Worm (Caenorhabditis elegans) whole organism, L4 larva: ENCODE measurements around the gene nhr-31.

Experiments used
- D1046.2 ChIP-seq: fragments of 200-800 bp; sonication (Bioruptor generic); IDR thresholded peaks from 2 replicates; pipeline ENCODE4 v1.3.6; 2022; ENCODE audit warnings: missing genetic modification characterization, missing compliant biosample characterization
- F37D6.2 ChIP-seq: sonication (generic microtip); optimal IDR thresholded peaks from 2 replicates; lab custom pipeline; 2016; ENCODE audit warnings: mild to moderate bottlenecking, missing genetic modification characterization, missing compliant biosample characterization
- R02D3.7 ChIP-seq: fragments of 150-350 bp; sonication (generic microtip); optimal IDR thresholded peaks from 3 replicates; lab custom pipeline; 2014; ENCODE audit warnings: missing biosample characterization, missing genetic modification characterization
- T20F7.1 ChIP-seq: fragments of 200-800 bp; sonication (Bioruptor generic); optimal IDR thresholded peaks from 2 replicates; lab custom pipeline; 2018; ENCODE audit warnings: mild to moderate bottlenecking, missing genetic modification characterization, missing compliant biosample characterization
- T26A8.4 ChIP-seq: fragments of 200-800 bp; sonication (Bioruptor generic); IDR thresholded peaks from 2 replicates; pipeline ENCODE4 v1.3.6; 2022; ENCODE audit warnings: missing genetic modification characterization, missing compliant biosample characterization
- Y75B8A.6 ChIP-seq: fragments of 200-800 bp; sonication (Bioruptor generic); IDR thresholded peaks from 2 replicates; pipeline ENCODE4 v1.3.6; 2022; ENCODE audit warnings: missing genetic modification reagents, missing genetic modification characterization, missing compliant biosample characterization
- aha-1 ChIP-seq: fragments of 150-350 bp; peaks from one replicate; lab custom pipeline; 2014; ENCODE audit warnings: missing biosample characterization, missing genetic modification characterization
- attf-4 ChIP-seq: sonication (generic microtip); optimal IDR thresholded peaks from 3 replicates; lab custom pipeline; 2017; ENCODE audit warnings: missing biosample characterization, missing genetic modification characterization
- ceh-20 ChIP-seq: fragments of 200-800 bp; sonication (Bioruptor generic); IDR thresholded peaks from 2 replicates; pipeline ENCODE4 v1.3.6; 2022; ENCODE audit warnings: missing genetic modification reagents, missing genetic modification characterization, missing compliant biosample characterization
- ceh-62 ChIP-seq: sonication (generic microtip); optimal IDR thresholded peaks from 2 replicates; lab custom pipeline; 2017; ENCODE audit warnings: missing biosample characterization, missing genetic modification characterization
- ctbp-1 ChIP-seq: fragments of 200-800 bp; sonication (Bioruptor generic); IDR thresholded peaks from 2 replicates; pipeline ENCODE4 v1.3.6; 2022; ENCODE audit warnings: missing genetic modification reagents, missing genetic modification characterization, missing compliant biosample characterization
- daf-12 ChIP-seq: fragments of 150-350 bp; optimal IDR thresholded peaks from 2 replicates; lab custom pipeline; 2014; ENCODE audit warnings: missing biosample characterization, missing genetic modification reagents, missing genetic modification characterization
- daf-19 ChIP-seq: fragments of 200-800 bp; sonication (Bioruptor generic); conservative IDR thresholded peaks from 2 replicates; pipeline ENCODE4 v1.3.6; 2022; ENCODE audit warnings: missing genetic modification characterization, missing compliant biosample characterization
- dmd-6 ChIP-seq: fragments of 200-800 bp; sonication (Bioruptor generic); IDR thresholded peaks from 2 replicates; pipeline ENCODE4 v1.3.6; 2022; ENCODE audit warnings: missing genetic modification reagents, missing genetic modification characterization, missing compliant biosample characterization
- duxl-1 ChIP-seq: sonication (generic microtip); optimal IDR thresholded peaks from 2 replicates; lab custom pipeline; 2016; ENCODE audit warnings: mild to moderate bottlenecking, missing genetic modification characterization, moderate library complexity, missing compliant biosample characterization; ENCODE audit not compliant: poor library complexity
- dve-1 ChIP-seq: sonication (generic microtip); optimal IDR thresholded peaks from 2 replicates; lab custom pipeline; 2017; ENCODE audit warnings: antibody characterized with exemption, mild to moderate bottlenecking, missing genetic modification characterization, missing compliant biosample characterization; ENCODE audit not compliant: insufficient read depth
- fkh-10 ChIP-seq: fragments of 150-350 bp; optimal IDR thresholded peaks from 2 replicates; lab custom pipeline; 2014; ENCODE audit warnings: missing biosample characterization, missing genetic modification reagents, missing genetic modification characterization
- gei-8 ChIP-seq: fragments of 200-800 bp; sonication (Bioruptor generic); optimal IDR thresholded peaks from 2 replicates; lab custom pipeline; 2018; ENCODE audit warnings: mild to moderate bottlenecking, missing genetic modification characterization, missing compliant biosample characterization
- hlh-30 ChIP-seq: sonication (generic microtip); optimal IDR thresholded peaks from 2 replicates; lab custom pipeline; 2017; ENCODE audit warnings: antibody characterized with exemption, mild to moderate bottlenecking, missing genetic modification characterization, missing compliant biosample characterization; ENCODE audit not compliant: insufficient read depth
- jun-1 ChIP-seq: fragments of 150-350 bp; optimal IDR thresholded peaks from 2 replicates; lab custom pipeline; 2014; ENCODE audit warnings: missing biosample characterization, missing genetic modification reagents, missing genetic modification characterization
- lim-7 ChIP-seq: fragments of 200-800 bp; sonication (Bioruptor generic); IDR thresholded peaks from 2 replicates; pipeline ENCODE4 v1.3.6; 2022; ENCODE audit warnings: missing genetic modification characterization, missing compliant biosample characterization
- lin-13 ChIP-seq: fragments of 150-350 bp; optimal IDR thresholded peaks from 2 replicates; lab custom pipeline; 2014; ENCODE audit warnings: missing biosample characterization, missing genetic modification reagents, missing genetic modification characterization
- lin-15B ChIP-seq: fragments of 150-350 bp; sonication (generic microtip); optimal IDR thresholded peaks from 3 replicates; lab custom pipeline; 2014; ENCODE audit warnings: missing biosample characterization, missing genetic modification characterization
- lir-3 ChIP-seq: sonication (generic microtip); optimal IDR thresholded peaks from 2 replicates; lab custom pipeline; 2016; ENCODE audit warnings: mild to moderate bottlenecking, missing genetic modification characterization, missing compliant biosample characterization
- lsy-2 ChIP-seq, 2 experiments: fragments of 150-350 bp in 1 of 2; sonication (generic microtip) in 1 of 2; optimal IDR thresholded peaks; 2 replicates each; lab custom pipeline; 2014 to 2017; ENCODE audit warnings: missing biosample characterization in 2 of 2, missing genetic modification characterization in 2 of 2
- madf-5 ChIP-seq, 2 experiments: fragments of 200-800 bp; sonication (Bioruptor generic); IDR thresholded peaks; 2 replicates each; pipeline ENCODE4 v1.3.6; 2022; ENCODE audit warnings: missing compliant biosample characterization in 2 of 2, missing genetic modification characterization in 2 of 2
- madf-9 ChIP-seq: fragments of 200-800 bp; sonication (Bioruptor generic); conservative IDR thresholded peaks from 2 replicates; pipeline ENCODE4 v1.3.6; 2022; ENCODE audit warnings: missing genetic modification reagents, missing genetic modification characterization, missing compliant biosample characterization
- mdl-1 ChIP-seq, 2 experiments: fragments of 150-350 bp in 1 of 2; sonication (generic microtip) in 1 of 2; optimal IDR thresholded peaks; 2 replicates each; lab custom pipeline; 2014 to 2017; ENCODE audit warnings: missing biosample characterization in 2 of 2, missing genetic modification characterization in 2 of 2
- mdt-29 ChIP-seq: fragments of 200-800 bp; sonication (Bioruptor generic); IDR thresholded peaks from 2 replicates; pipeline ENCODE4 v1.3.6; 2022; ENCODE audit warnings: missing genetic modification reagents, missing genetic modification characterization, missing compliant biosample characterization
- mes-2 ChIP-seq: sonication (generic microtip); optimal IDR thresholded peaks from 2 replicates; lab custom pipeline; 2016; ENCODE audit warnings: missing genotype, mild to moderate bottlenecking, missing genetic modification characterization, missing compliant biosample characterization; ENCODE audit not compliant: poor library complexity, severe bottlenecking
- mxl-2 ChIP-seq: fragments of 200-800 bp; sonication (Bioruptor generic); conservative IDR thresholded peaks from 2 replicates; pipeline ENCODE4 v1.3.6; 2022; ENCODE audit warnings: missing genetic modification reagents, missing genetic modification characterization, missing compliant biosample characterization
- nhr-111 ChIP-seq: fragments of 200-800 bp; sonication (Bioruptor generic); optimal IDR thresholded peaks from 2 replicates; lab custom pipeline; 2018; ENCODE audit warnings: mild to moderate bottlenecking, missing genetic modification characterization, missing compliant biosample characterization
- nhr-237 ChIP-seq: sonication (generic microtip); optimal IDR thresholded peaks from 2 replicates; lab custom pipeline; 2017; ENCODE audit warnings: missing biosample characterization, missing genetic modification characterization
- nhr-25 ChIP-seq: sonication (generic microtip); optimal IDR thresholded peaks from 2 replicates; lab custom pipeline; 2017; ENCODE audit warnings: missing genetic modification characterization, mild to moderate bottlenecking, missing compliant biosample characterization, antibody characterized with exemption, moderate library complexity, borderline replicate concordance; ENCODE audit not compliant: insufficient read depth
- nhr-28 ChIP-seq: fragments of 150-350 bp; optimal IDR thresholded peaks from 2 replicates; lab custom pipeline; 2014; ENCODE audit warnings: missing biosample characterization, missing genetic modification characterization
- nhr-41 ChIP-seq: fragments of 200-800 bp; sonication (Bioruptor generic); IDR thresholded peaks from 2 replicates; pipeline ENCODE4 v1.3.6; 2022; ENCODE audit warnings: missing genetic modification reagents, missing genetic modification characterization, missing compliant biosample characterization
- nhr-77 ChIP-seq: fragments of 150-350 bp; optimal IDR thresholded peaks from 2 replicates; lab custom pipeline; 2014; ENCODE audit warnings: missing biosample characterization, missing genetic modification characterization
- php-3 ChIP-seq: fragments of 200-800 bp; sonication (Bioruptor generic); IDR thresholded peaks from 2 replicates; pipeline ENCODE4 v1.3.6; 2022; ENCODE audit warnings: missing genetic modification reagents, missing genetic modification characterization, missing compliant biosample characterization
- rbr-2 ChIP-seq: sonication (generic microtip); optimal IDR thresholded peaks from 2 replicates; lab custom pipeline; 2016; ENCODE audit warnings: missing genotype, missing genetic modification characterization, missing compliant biosample characterization
- skn-1 ChIP-seq: fragments of 150-350 bp; optimal IDR thresholded peaks from 2 replicates; lab custom pipeline; 2014; ENCODE audit warnings: missing biosample characterization, missing genetic modification characterization
- spr-1 ChIP-seq: sonication (generic microtip); optimal IDR thresholded peaks from 2 replicates; lab custom pipeline; 2016; ENCODE audit warnings: mild to moderate bottlenecking, missing genetic modification characterization, missing compliant biosample characterization
- tra-1 ChIP-seq: fragments of 200-800 bp; sonication (Bioruptor generic); IDR thresholded peaks from 2 replicates; pipeline ENCODE4 v1.3.6; 2022; ENCODE audit warnings: missing genetic modification reagents, missing genetic modification characterization, missing compliant biosample characterization
- unc-62 ChIP-seq, 3 experiments: fragments of 150-350 bp in 1 of 3; sonication (generic microtip); optimal IDR thresholded peaks in 2 of 3; peaks in 1 of 3; 1 replicate in 1 of 3; 2 replicates in 2 of 3; lab custom pipeline; 2014 to 2017; ENCODE audit warnings: missing biosample characterization in 3 of 3, missing genetic modification characterization in 3 of 3, missing genetic modification reagents in 3 of 3, missing genotype in 1 of 3
- vab-7 ChIP-seq: fragments of 200-800 bp; sonication (Bioruptor generic); IDR thresholded peaks from 2 replicates; pipeline ENCODE4 v1.3.6; 2022; ENCODE audit warnings: missing genetic modification reagents, missing genetic modification characterization, missing compliant biosample characterization
- zfp-2 ChIP-seq: sonication (generic microtip); optimal IDR thresholded peaks from 2 replicates; lab custom pipeline; 2016; ENCODE audit warnings: mild to moderate bottlenecking, missing genetic modification characterization, missing compliant biosample characterization
- zip-11 ChIP-seq: fragments of 200-800 bp; sonication (Bioruptor generic); IDR thresholded peaks from 2 replicates; pipeline ENCODE4 v1.3.6; 2022; ENCODE audit warnings: missing genetic modification characterization, missing compliant biosample characterization
- zip-2 ChIP-seq: fragments of 150-350 bp; optimal IDR thresholded peaks from 2 replicates; lab custom pipeline; 2014; ENCODE audit warnings: missing biosample characterization, missing genetic modification characterization
- ztf-11 ChIP-seq: fragments of 150-350 bp; optimal IDR thresholded peaks from 2 replicates; lab custom pipeline; 2014; ENCODE audit warnings: missing biosample characterization, missing genetic modification characterization

The nhr-31 gene

DNA sequence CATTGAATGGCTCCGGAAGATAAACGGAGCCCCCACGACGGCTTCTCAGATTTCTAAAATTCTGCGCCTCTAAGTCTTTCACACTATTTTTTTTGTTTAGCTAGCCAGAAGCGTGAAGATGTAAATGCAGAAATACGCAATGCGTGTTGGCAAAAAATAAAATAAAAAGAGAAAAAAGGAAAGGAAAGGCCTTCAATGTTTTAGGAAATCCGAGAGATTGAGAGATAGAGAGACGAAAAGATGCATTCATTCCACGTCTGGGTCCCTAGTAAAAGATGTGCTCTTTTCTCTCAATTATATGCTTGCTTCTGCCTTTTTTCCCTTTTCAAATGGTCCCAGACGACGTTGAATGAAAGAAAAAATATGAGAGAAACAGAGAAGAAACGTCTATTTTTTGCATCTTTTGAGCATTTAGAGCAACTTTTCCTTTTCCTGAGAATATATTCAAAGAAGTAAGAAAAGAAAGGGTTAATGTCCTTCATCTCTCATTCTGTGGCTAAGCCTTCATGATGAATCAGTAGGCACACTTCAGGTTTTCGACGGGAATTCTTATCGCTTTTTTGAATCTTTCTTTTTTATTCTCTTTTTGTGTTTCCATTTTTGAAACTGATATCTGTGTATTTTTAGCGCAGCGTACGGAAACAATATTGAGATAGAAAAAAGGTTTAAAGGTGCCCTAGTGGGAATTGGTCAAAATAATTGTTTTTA, 11.5 kb upstream of the nhr-31 start (continued):
- TF ChIP-seq madf-5 (GFP tag; IDR thresholded peaks at IDR 0.05; lab: Robert Waterston, UW) = no peak
- no peak for TF ChIP-seq Y75B8A.6 (GFP tag; lab: Robert Waterston, UW)
- peak in 1 of 2 experiments; percentile 92 for TF ChIP-seq unc-62 (GFP tag; optimal IDR thresholded peaks at IDR 0.05 in 1 of 2; lab: Kevin White, UChicago)
- TF ChIP-seq unc-62 (tag; optimal IDR thresholded peaks at IDR 0.05; lab: Kevin White, UChicago) = no peak
- peak; percentile 71; the same call in 1 of the 2 replicates for TF ChIP-seq ctbp-1 (GFP tag; lab: Robert Waterston, UW)
- no peak for TF ChIP-seq zfp-2 (tag; lab: Kevin White, UChicago)
- no peak for TF ChIP-seq duxl-1 (tag; lab: Kevin White, UChicago)
- TF ChIP-seq fkh-10 (GFP tag; lab: Kevin White, UChicago) = peak; percentile 89
- no peak for TF ChIP-seq jun-1 (tag; lab: Kevin White, UChicago)
- no peak for TF ChIP-seq php-3 (GFP tag; lab: Robert Waterston, UW)
- TF ChIP-seq T26A8.4 = no peak
- no peak for TF ChIP-seq mxl-2 (GFP tag; lab: Robert Waterston, UW)
- TF ChIP-seq tra-1 (GFP tag; lab: Robert Waterston, UW) = no peak
- peak; percentile 11 for TF ChIP-seq dve-1 (tag; lab: Kevin White, UChicago)
- TF ChIP-seq nhr-25 (tag; lab: Kevin White, UChicago) = no peak
- no peak for TF ChIP-seq F37D6.2 (tag; lab: Kevin White, UChicago)
- TF ChIP-seq ceh-20 (GFP tag; lab: Robert Waterston, UW) = no peak
- TF ChIP-seq attf-4 (tag; lab: Kevin White, UChicago) = no peak
- no peak for TF ChIP-seq nhr-111 (GFP tag; lab: Kevin White, UChicago)
- TF ChIP-seq mes-2 (tag; lab: Kevin White, UChicago) = no peak
- TF ChIP-seq lin-15B (tag; lab: Kevin White, UChicago) = no peak
- TF ChIP-seq ceh-62 (tag; lab: Kevin White, UChicago) = no peak
- TF ChIP-seq mdt-29 (GFP tag; lab: Robert Waterston, UW) = no peak
- no peak for TF ChIP-seq ztf-11 (tag; lab: Kevin White, UChicago)
- no peak for TF ChIP-seq lim-7 (GFP tag; lab: Robert Waterston, UW)
- TF ChIP-seq rbr-2 (tag; lab: Kevin White, UChicago) = peak; percentile 43
- no peak for TF ChIP-seq zip-2 (tag; lab: Kevin White, UChicago)
- no peak for TF ChIP-seq lir-3 (tag; lab: Kevin White, UChicago)
- TF ChIP-seq mdl-1 (tag; optimal IDR thresholded peaks at IDR 0.05; lab: Kevin White, UChicago) = peak in 1 of 2 experiments; percentile 10
- no peak for TF ChIP-seq skn-1
- TF ChIP-seq zip-11 (GFP tag; lab: Robert Waterston, UW) = no peak
- no peak for TF ChIP-seq T20F7.1
- no peak for TF ChIP-seq hlh-30
- TF ChIP-seq madf-9 = no peak
- no peak for TF ChIP-seq gei-8 (GFP tag; lab: Kevin White, UChicago)
- TF ChIP-seq nhr-237 = no peak

DNA sequence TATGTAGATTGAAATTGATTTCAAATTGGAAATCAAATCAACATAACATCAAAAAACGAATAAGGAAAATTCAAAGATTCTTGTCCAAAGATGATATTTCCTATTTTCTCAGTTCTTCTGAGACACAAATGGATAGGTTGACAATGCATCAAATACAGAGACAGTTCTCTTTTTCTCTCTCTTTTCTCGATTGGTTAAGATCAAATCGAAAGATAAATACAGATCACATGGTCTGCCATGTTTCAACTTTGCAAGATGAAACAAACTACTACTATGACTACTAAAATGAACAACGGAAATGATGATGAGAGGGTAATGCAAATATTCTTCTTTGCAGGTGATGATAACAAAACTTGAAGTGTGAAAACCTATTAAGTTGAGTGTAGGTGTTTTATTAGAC, 7.2 kb upstream of the nhr-31 start:
- TF ChIP-seq daf-19 (GFP tag; lab: Robert Waterston, UW) = no peak
- TF ChIP-seq nhr-28 (tag; lab: Kevin White, UChicago) = peak; percentile 77
- TF ChIP-seq D1046.2 = no peak
- no peak for TF ChIP-seq nhr-111 (GFP tag; lab: Kevin White, UChicago)
- TF ChIP-seq daf-12 (tag; lab: Kevin White, UChicago) = no peak
- TF ChIP-seq lsy-2 (tag; optimal IDR thresholded peaks at IDR 0.05; lab: Kevin White, UChicago) = peak in 1 of 2 experiments; percentile 12
- no peak for TF ChIP-seq vab-7 (GFP tag; lab: Robert Waterston, UW)
- TF ChIP-seq aha-1 (tag; lab: Kevin White, UChicago) = no peak
- no peak for TF ChIP-seq lin-13 (GFP tag; lab: Kevin White, UChicago)
- no peak for TF ChIP-seq nhr-41 (GFP tag; lab: Robert Waterston, UW)
- no peak for TF ChIP-seq lir-3 (tag; lab: Kevin White, UChicago)
- TF ChIP-seq php-3 (GFP tag; lab: Robert Waterston, UW) = no peak
- TF ChIP-seq zip-11 (GFP tag; lab: Robert Waterston, UW) = no peak
- no peak for TF ChIP-seq spr-1
- TF ChIP-seq gei-8 (GFP tag; lab: Kevin White, UChicago) = no peak
- no peak for TF ChIP-seq R02D3.7 (tag; lab: Kevin White, UChicago)
- peak in 1 of 2 experiments; percentile 40 for TF ChIP-seq mdl-1 (tag; optimal IDR thresholded peaks at IDR 0.05; lab: Kevin White, UChicago)
- peak; percentile 33; the same call in 1 of the 2 replicates for TF ChIP-seq dmd-6 (GFP tag; lab: Robert Waterston, UW)
- peak; percentile 10 for TF ChIP-seq hlh-30
- TF ChIP-seq zfp-2 (tag; lab: Kevin White, UChicago) = no peak
- no peak for TF ChIP-seq lin-15B (tag; lab: Kevin White, UChicago)
- TF ChIP-seq nhr-77 (tag; lab: Kevin White, UChicago) = peak; percentile 17
